Worm (Caenorhabditis elegans) whole organism, L2 larva: ENCODE measurements around the gene cest-24.

Experiments
- C34F6.9 ChIP-seq: fragments of 150-350 bp; optimal IDR thresholded peaks from 2 replicates; lab custom pipeline; 2014; ENCODE audit warnings: missing biosample characterization, missing genetic modification characterization
- F13H6.1 ChIP-seq: sonication (generic microtip); optimal IDR thresholded peaks from 2 replicates; lab custom pipeline; 2016; ENCODE audit warnings: missing genetic modification characterization, missing compliant biosample characterization
- R02D3.7 ChIP-seq: fragments of 150-350 bp; optimal IDR thresholded peaks from 2 replicates; lab custom pipeline; 2014; ENCODE audit warnings: missing biosample characterization, missing genetic modification characterization
- Y55F3AM.14 ChIP-seq: fragments of 200-800 bp; sonication (Bioruptor generic); optimal IDR thresholded peaks from 2 replicates; lab custom pipeline; 2018; ENCODE audit warnings: mild to moderate bottlenecking, missing genetic modification characterization, missing compliant biosample characterization
- ZK546.5 ChIP-seq: sonication (generic microtip); optimal IDR thresholded peaks from 2 replicates; lab custom pipeline; 2017; ENCODE audit warnings: missing biosample characterization, missing genetic modification characterization
- alr-1 ChIP-seq: fragments of 150-350 bp; optimal IDR thresholded peaks from 2 replicates; lab custom pipeline; 2014; ENCODE audit warnings: missing biosample characterization, missing genetic modification characterization
- aly-2 ChIP-seq: fragments of 150-350 bp; optimal IDR thresholded peaks from 2 replicates; lab custom pipeline; 2014; ENCODE audit warnings: missing biosample characterization, missing genetic modification characterization
- ama-1 ChIP-seq: fragments of 150-350 bp; optimal IDR thresholded peaks from 2 replicates; lab custom pipeline; 2018; ENCODE audit warnings: inconsistent platforms
- blmp-1 ChIP-seq: sonication (generic microtip); optimal IDR thresholded peaks from 2 replicates; lab custom pipeline; 2017; ENCODE audit warnings: missing genetic modification characterization, mild to moderate bottlenecking, missing compliant biosample characterization, antibody characterized with exemption, moderate library complexity; ENCODE audit not compliant: insufficient read depth
- ceh-82 ChIP-seq: fragments of 150-350 bp; optimal IDR thresholded peaks from 2 replicates; lab custom pipeline; 2014; ENCODE audit warnings: missing biosample characterization, missing genetic modification characterization
- crh-2 ChIP-seq: sonication (generic microtip); optimal IDR thresholded peaks from 2 replicates; lab custom pipeline; 2017; ENCODE audit warnings: missing biosample characterization, missing genetic modification characterization
- dmd-4 ChIP-seq: sonication (generic microtip); optimal IDR thresholded peaks from 2 replicates; lab custom pipeline; 2017; ENCODE audit warnings: missing biosample characterization, missing genetic modification characterization
- egl-27 ChIP-seq: sonication (generic microtip); optimal IDR thresholded peaks from 3 replicates; lab custom pipeline; 2017; ENCODE audit warnings: missing biosample characterization, missing genetic modification reagents, missing genetic modification characterization
- elt-1 ChIP-seq: fragments of 150-350 bp; optimal IDR thresholded peaks from 2 replicates; lab custom pipeline; 2014; ENCODE audit warnings: missing biosample characterization, missing genetic modification characterization
- elt-3 ChIP-seq: sonication (generic microtip); optimal IDR thresholded peaks from 2 replicates; lab custom pipeline; 2017; ENCODE audit warnings: missing biosample characterization, missing genetic modification characterization
- fos-1 ChIP-seq: fragments of 150-350 bp; optimal IDR thresholded peaks from 2 replicates; lab custom pipeline; 2014; ENCODE audit warnings: missing biosample characterization, missing genetic modification characterization
- gmeb-1 ChIP-seq: fragments of 150-350 bp; optimal IDR thresholded peaks from 2 replicates; lab custom pipeline; 2014; ENCODE audit warnings: missing biosample characterization, missing genetic modification characterization
- lin-11 ChIP-seq: fragments of 150-350 bp; sonication (generic microtip); optimal IDR thresholded peaks from 2 replicates; lab custom pipeline; 2014; ENCODE audit warnings: missing biosample characterization, missing genetic modification characterization, inconsistent platforms, mixed read lengths
- lin-13 ChIP-seq: fragments of 150-350 bp; optimal IDR thresholded peaks from 2 replicates; lab custom pipeline; 2014; ENCODE audit warnings: missing biosample characterization, missing genetic modification reagents, missing genetic modification characterization
- lin-39 ChIP-seq: fragments of 150-350 bp; optimal IDR thresholded peaks from 2 replicates; lab custom pipeline; 2014; ENCODE audit warnings: missing biosample characterization, missing genetic modification reagents, missing genetic modification characterization
- lsy-2 ChIP-seq, 2 experiments: fragments of 150-350 bp in 1 of 2; sonication (generic microtip) in 1 of 2; optimal IDR thresholded peaks; 2 replicates each; lab custom pipeline; 2014 to 2017; ENCODE audit warnings: missing biosample characterization in 2 of 2, missing genetic modification characterization in 2 of 2
- mab-5 ChIP-seq: fragments of 150-350 bp; optimal IDR thresholded peaks from 2 replicates; lab custom pipeline; 2014; ENCODE audit warnings: missing biosample characterization, missing genetic modification characterization
- mdl-1 ChIP-seq, 2 experiments: fragments of 150-350 bp in 1 of 2; sonication (generic microtip) in 1 of 2; optimal IDR thresholded peaks; 2 replicates each; lab custom pipeline; 2017; ENCODE audit warnings: missing biosample characterization in 2 of 2, missing genetic modification characterization in 2 of 2
- nhr-11 ChIP-seq: fragments of 150-350 bp; optimal IDR thresholded peaks from 2 replicates; lab custom pipeline; 2014; ENCODE audit warnings: missing biosample characterization, missing genetic modification characterization
- nhr-12 ChIP-seq: fragments of 150-350 bp; optimal IDR thresholded peaks from 2 replicates; lab custom pipeline; 2014; ENCODE audit warnings: missing biosample characterization, missing genetic modification characterization
- nhr-129 ChIP-seq: fragments of 150-350 bp; optimal IDR thresholded peaks from 2 replicates; lab custom pipeline; 2014; ENCODE audit warnings: missing biosample characterization, missing genetic modification characterization
- nhr-23 ChIP-seq: fragments of 150-350 bp; optimal IDR thresholded peaks from 2 replicates; lab custom pipeline; 2014; ENCODE audit warnings: missing biosample characterization, missing genetic modification reagents, missing genetic modification characterization
- nhr-237 ChIP-seq: fragments of 150-350 bp; optimal IDR thresholded peaks from 2 replicates; lab custom pipeline; 2014; ENCODE audit warnings: missing biosample characterization, missing genetic modification characterization
- nhr-77 ChIP-seq: fragments of 150-350 bp; optimal IDR thresholded peaks from 2 replicates; lab custom pipeline; 2014; ENCODE audit warnings: missing biosample characterization, missing genetic modification characterization
- peb-1 ChIP-seq: fragments of 150-350 bp; optimal IDR thresholded peaks from 2 replicates; lab custom pipeline; 2014; ENCODE audit warnings: missing biosample characterization, missing genetic modification characterization
- skn-1 ChIP-seq: sonication (generic microtip); optimal IDR thresholded peaks from 2 replicates; lab custom pipeline; 2017; ENCODE audit warnings: missing biosample characterization, missing genetic modification characterization
- sma-3 ChIP-seq: sonication (generic microtip); optimal IDR thresholded peaks from 2 replicates; lab custom pipeline; 2016; ENCODE audit warnings: missing genetic modification reagents, missing genetic modification characterization, missing compliant biosample characterization
- sma-9 ChIP-seq, 2 experiments: fragments of 150-350 bp in 1 of 2; sonication (generic microtip) in 1 of 2; optimal IDR thresholded peaks; 2 replicates each; lab custom pipeline; 2014 to 2016; ENCODE audit warnings: missing genetic modification characterization in 2 of 2, mild to moderate bottlenecking in 1 of 2, missing biosample characterization in 1 of 2, missing compliant biosample characterization in 1 of 2, missing genetic modification reagents in 1 of 2, moderate library complexity in 1 of 2
- unc-55 ChIP-seq: fragments of 150-350 bp; sonication (generic microtip); optimal IDR thresholded peaks from 3 replicates; lab custom pipeline; 2014; ENCODE audit warnings: missing biosample characterization, missing genetic modification reagents, missing genetic modification characterization
- unc-62 ChIP-seq: fragments of 150-350 bp; optimal IDR thresholded peaks from 2 replicates; lab custom pipeline; 2014; ENCODE audit warnings: missing biosample characterization, missing genetic modification reagents, missing genetic modification characterization
- zag-1 ChIP-seq: fragments of 150-350 bp; optimal IDR thresholded peaks from 2 replicates; lab custom pipeline; 2014; ENCODE audit warnings: missing biosample characterization, missing genetic modification characterization
- ztf-1 ChIP-seq: fragments of 200-800 bp; sonication (Bioruptor generic); conservative IDR thresholded peaks from 2 replicates; pipeline ENCODE4 v1.3.6; 2022; ENCODE audit warnings: missing genetic modification characterization, missing compliant biosample characterization
- ztf-11 ChIP-seq: sonication (generic microtip); optimal IDR thresholded peaks from 2 replicates; lab custom pipeline; 2017; ENCODE audit warnings: missing biosample characterization, missing genetic modification characterization
- ztf-4 ChIP-seq: fragments of 150-350 bp; optimal IDR thresholded peaks from 2 replicates; lab custom pipeline; 2014; ENCODE audit warnings: missing biosample characterization, missing genetic modification characterization

The cest-24 gene

ce11 chrV:6341078-6341638 is 24.4 kb downstream of the cest-24 start:
- TF ChIP-seq mdl-1 (tag; optimal IDR thresholded peaks at IDR 0.05; lab: Kevin White, UChicago) (peak in 1 of 2 experiments; percentile 34), crh-2 (tag; lab: Kevin White, UChicago) (peak; percentile 11), nhr-129 (tag; lab: Kevin White, UChicago) (peak; percentile 59), C34F6.9 (peak; percentile 57), elt-1 (tag; lab: Kevin White, UChicago) (no peak), zag-1 (tag; lab: Kevin White, UChicago) (peak; percentile 65), nhr-77 (tag; lab: Kevin White, UChicago) (no peak), unc-55 (peak; percentile 66), aly-2 (tag; lab: Kevin White, UChicago) (no peak), lin-13 (GFP tag; lab: Kevin White, UChicago) (no peak), Y55F3AM.14 (GFP tag; lab: Kevin White, UChicago) (peak; percentile 10), F13H6.1 (tag; lab: Kevin White, UChicago) (peak; percentile 26)

ce11 chrV:6342502-6342901 is 25.8 kb downstream of the cest-24 start:
- peak; percentile 67 for TF ChIP-seq nhr-129 (tag; lab: Kevin White, UChicago)
- peak in 1 of 2 experiments; percentile 22 for TF ChIP-seq lsy-2 (tag; optimal IDR thresholded peaks at IDR 0.05; lab: Kevin White, UChicago)
- TF ChIP-seq F13H6.1 (tag; lab: Kevin White, UChicago): peak; percentile 94
- peak; percentile 55 for TF ChIP-seq sma-9 (GFP tag; optimal IDR thresholded peaks at IDR 0.05; lab: Kevin White, UChicago)
- TF ChIP-seq sma-9 (tag; optimal IDR thresholded peaks at IDR 0.05; lab: Kevin White, UChicago): no peak
- peak; percentile 8 for TF ChIP-seq C34F6.9
- no peak for TF ChIP-seq ztf-11 (tag; lab: Kevin White, UChicago)

ce11 chrV:6344531-6345171 is 27.9 kb downstream of the cest-24 start:
- TF ChIP-seq nhr-129 (tag; lab: Kevin White, UChicago) (peak; percentile 26), F13H6.1 (tag; lab: Kevin White, UChicago) (peak; percentile 51), Y55F3AM.14 (GFP tag; lab: Kevin White, UChicago) (no peak)

ce11 chrV:6346043-6346618 is 29.4 kb downstream of the cest-24 start:
- peak; percentile 10 for TF ChIP-seq sma-9 (GFP tag; optimal IDR thresholded peaks at IDR 0.05; lab: Kevin White, UChicago)
- no peak for TF ChIP-seq sma-9 (tag; optimal IDR thresholded peaks at IDR 0.05; lab: Kevin White, UChicago)
- peak; percentile 50 for TF ChIP-seq Y55F3AM.14 (GFP tag; lab: Kevin White, UChicago)
- peak; percentile 58 for TF ChIP-seq nhr-129 (tag; lab: Kevin White, UChicago)
- peak; percentile 92 for TF ChIP-seq F13H6.1 (tag; lab: Kevin White, UChicago)
- TF ChIP-seq dmd-4 (tag; lab: Kevin White, UChicago): no peak
- TF ChIP-seq ceh-82 (tag; lab: Kevin White, UChicago): no peak
- TF ChIP-seq fos-1 (tag; lab: Kevin White, UChicago): no peak
- no peak for TF ChIP-seq nhr-237 (tag; lab: Kevin White, UChicago)

- TF ChIP-seq nhr-77 (tag; lab: Kevin White, UChicago) (no peak), crh-2 (tag; lab: Kevin White, UChicago) (no peak), fos-1 (tag; lab: Kevin White, UChicago) (peak; percentile 85), egl-27 (no peak), blmp-1 (no peak), elt-3 (tag; lab: Kevin White, UChicago) (no peak), F13H6.1 (tag; lab: Kevin White, UChicago) (peak; percentile 81), nhr-237 (tag; lab: Kevin White, UChicago) (no peak), ama-1 (lab: Kevin White, UChicago) (no peak), mab-5 (tag; lab: Kevin White, UChicago) (no peak), R02D3.7 (tag; lab: Kevin White, UChicago) (no peak), sma-9 (GFP tag; optimal IDR thresholded peaks at IDR 0.05; lab: Kevin White, UChicago) (peak; percentile 53), sma-9 (tag; optimal IDR thresholded peaks at IDR 0.05; lab: Kevin White, UChicago) (no peak), alr-1 (tag; lab: Kevin White, UChicago) (no peak), skn-1 (no peak), sma-3 (GFP tag; lab: Kevin White, UChicago) (no peak), ztf-4 (tag; lab: Kevin White, UChicago) (no peak), nhr-12 (tag; lab: Kevin White, UChicago) (no peak), ztf-11 (tag; lab: Kevin White, UChicago) (no peak), unc-62 (GFP tag; lab: Kevin White, UChicago) (no peak), lin-39 (tag; lab: Kevin White, UChicago) (no peak), Y55F3AM.14 (GFP tag; lab: Kevin White, UChicago) (peak; percentile 22), nhr-23 (tag; lab: Kevin White, UChicago) (no peak), peb-1 (no peak), gmeb-1 (tag; lab: Kevin White, UChicago) (peak; percentile 19), lin-11 (no peak), ZK546.5 (tag; lab: Kevin White, UChicago) (no peak), elt-1 (tag; lab: Kevin White, UChicago) (no peak), lsy-2 (tag; optimal IDR thresholded peaks at IDR 0.05; lab: Kevin White, UChicago) (no peak), ztf-1 (no peak), nhr-11 (tag; lab: Kevin White, UChicago) (no peak)
Measured at ce11 chrV:6346906-6347305, 30.2 kb downstream of the cest-24 start.
